Worm (Caenorhabditis elegans): Measurements from ENCODE around the gene cst-1.

The cst-1 gene

ce11 chrX:4368800-4369199 lies 29.4 kb downstream of the cst-1 start, which contains the start of gene R160.4:
TSS of gene R160.4 (minus strand) at chrX:4368900.
- no peak for TF ChIP-seq egl-27 (tag; optimal IDR thresholded peaks at IDR 0.05)
- no peak for TF ChIP-seq crh-2 (tag; optimal IDR thresholded peaks at IDR 0.05)
- TF ChIP-seq mdl-1 (tag; optimal IDR thresholded peaks at IDR 0.05), result no peak

DNA sequence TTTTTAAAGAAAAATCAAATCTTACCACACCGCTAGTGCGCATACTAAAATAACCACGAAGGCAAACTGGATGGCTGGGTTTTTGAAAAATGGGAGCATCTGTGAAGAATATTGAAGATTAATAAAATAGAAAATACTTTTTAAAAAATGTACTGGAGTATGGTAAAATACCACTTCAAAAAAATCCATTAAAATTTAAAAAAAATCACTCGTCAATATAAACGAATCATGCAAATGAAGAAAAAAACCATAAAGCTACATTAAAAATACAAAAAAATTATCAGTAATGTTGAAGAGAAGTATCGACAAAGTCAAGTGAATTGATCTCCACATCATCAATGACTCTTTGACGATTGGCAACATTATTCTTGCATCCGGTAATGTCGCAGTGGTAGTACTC lies 31.3 kb downstream of the cst-1 start, which contains the start of gene R160.5:
Gene R160.5 (minus strand): TSS at position 101 of the 400 bp plus-strand sequence.
- TF ChIP-seq skn-1 (tag; optimal IDR thresholded peaks at IDR 0.05) (no peak), ztf-11 (tag; optimal IDR thresholded peaks at IDR 0.05) (no peak), alr-1 (tag; optimal IDR thresholded peaks at IDR 0.05) (no peak), nhr-12 (tag; optimal IDR thresholded peaks at IDR 0.05) (no peak), unc-39 (tag; optimal IDR thresholded peaks at IDR 0.05) (no peak)

DNA sequence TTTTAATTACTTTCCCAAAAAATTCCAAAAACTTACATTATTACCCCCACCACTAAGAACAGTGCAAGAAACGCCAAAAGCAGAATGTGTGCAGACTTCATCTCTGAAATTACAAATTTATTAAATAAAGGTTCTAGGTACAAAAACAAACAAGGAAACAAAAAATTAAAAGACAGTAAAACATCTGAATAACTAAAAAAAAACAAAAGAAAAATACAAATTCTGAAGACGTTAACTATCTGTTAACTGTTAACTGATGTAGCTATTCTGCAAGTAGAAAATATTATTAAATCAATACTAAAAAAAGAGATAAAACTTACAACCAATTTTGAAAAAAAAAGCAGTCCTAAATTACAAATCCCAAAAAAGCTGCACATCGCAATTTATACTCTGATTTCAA lies 32.0 kb downstream of the cst-1 start, which contains the start of gene R160.13:
Gene R160.13 (minus strand): TSS at position 101 of the 400 bp plus-strand sequence.
- TF ChIP-seq nhr-10 (tag; optimal IDR thresholded peaks at IDR 0.05), result no peak
- no peak for TF ChIP-seq ceh-82 (tag; optimal IDR thresholded peaks at IDR 0.05)
- no peak for TF ChIP-seq nhr-11 (tag; optimal IDR thresholded peaks at IDR 0.05)
- TF ChIP-seq elt-3 (tag; optimal IDR thresholded peaks at IDR 0.05), result no peak
- no peak for TF ChIP-seq ZK546.5 (tag; optimal IDR thresholded peaks at IDR 0.05)

ce11 chrX:4371988-4372387 lies 32.6 kb downstream of the cst-1 start, which contains the start of gene R160.14:
TSS of gene R160.14 (minus strand) at chrX:4372088.
- TF ChIP-seq R02D3.7 (tag; optimal IDR thresholded peaks at IDR 0.05) (no peak), nhr-129 (tag; optimal IDR thresholded peaks at IDR 0.05) (no peak), C34F6.9 (tag; optimal IDR thresholded peaks at IDR 0.05) (no peak)

ce11 chrX:4373123-4373522 lies 33.7 kb downstream of the cst-1 start, which contains the start of gene R160.6:
TSS of gene R160.6 (minus strand) at chrX:4373223.
- TF ChIP-seq nhr-12 (tag; optimal IDR thresholded peaks at IDR 0.05) (no peak), ceh-82 (tag; optimal IDR thresholded peaks at IDR 0.05) (no peak), nhr-6 (tag; optimal IDR thresholded peaks at IDR 0.05) (no peak), ZK546.5 (tag; optimal IDR thresholded peaks at IDR 0.05) (no peak), alr-1 (tag; optimal IDR thresholded peaks at IDR 0.05) (no peak), lin-11 (tag; optimal IDR thresholded peaks at IDR 0.05) (no peak), egl-27 (tag; optimal IDR thresholded peaks at IDR 0.05) (no peak), zag-1 (tag; optimal IDR thresholded peaks at IDR 0.05) (no peak)

DNA sequence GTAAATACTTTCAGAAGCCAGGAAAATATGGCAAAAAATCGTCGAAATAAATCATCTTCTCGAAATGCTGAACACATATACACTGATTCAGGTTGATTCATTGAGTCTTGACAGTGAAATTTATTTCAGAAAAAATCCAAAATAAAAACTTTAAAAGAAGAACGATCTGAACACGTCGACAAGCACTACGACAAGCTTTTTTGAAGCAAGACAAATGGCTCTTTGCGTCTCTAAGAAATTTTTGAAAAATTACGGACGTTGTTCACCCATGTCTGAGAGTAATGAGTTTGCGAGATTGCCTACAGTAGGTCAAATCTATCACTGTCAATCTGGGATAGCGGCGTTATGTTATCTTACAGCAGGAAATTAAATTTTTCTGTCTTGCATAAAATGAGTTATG lies 37.4 kb downstream of the cst-1 start, which contains the start of gene R160.2:
Gene R160.2 (minus strand): TSS at position 101 of the 400 bp plus-strand sequence.
- no peak for TF ChIP-seq lin-39 (tag; optimal IDR thresholded peaks at IDR 0.05)
- TF ChIP-seq unc-39 (tag; optimal IDR thresholded peaks at IDR 0.05), result no peak
- TF ChIP-seq nhr-12 (tag; optimal IDR thresholded peaks at IDR 0.05), result no peak
- no peak for TF ChIP-seq nhr-23 (tag; optimal IDR thresholded peaks at IDR 0.05)
- no peak for TF ChIP-seq ama-1 (optimal IDR thresholded peaks at IDR 0.05)
- TF ChIP-seq skn-1 (tag; optimal IDR thresholded peaks at IDR 0.05), result no peak
- no peak for TF ChIP-seq nhr-77 (tag; optimal IDR thresholded peaks at IDR 0.05)
- no peak for TF ChIP-seq blmp-1 (tag; optimal IDR thresholded peaks at IDR 0.05; ENCODE audit: insufficient read depth)
- TF ChIP-seq C34F6.9 (tag; optimal IDR thresholded peaks at IDR 0.05), result no peak
- TF ChIP-seq ZK546.5 (tag; optimal IDR thresholded peaks at IDR 0.05), result no peak
- no peak for TF ChIP-seq nhr-21 (tag; optimal IDR thresholded peaks at IDR 0.05)
- TF ChIP-seq elt-1 (tag; optimal IDR thresholded peaks at IDR 0.05), result no peak
- no peak for TF ChIP-seq snpc-4 (tag; optimal IDR thresholded peaks at IDR 0.05)

DNA sequence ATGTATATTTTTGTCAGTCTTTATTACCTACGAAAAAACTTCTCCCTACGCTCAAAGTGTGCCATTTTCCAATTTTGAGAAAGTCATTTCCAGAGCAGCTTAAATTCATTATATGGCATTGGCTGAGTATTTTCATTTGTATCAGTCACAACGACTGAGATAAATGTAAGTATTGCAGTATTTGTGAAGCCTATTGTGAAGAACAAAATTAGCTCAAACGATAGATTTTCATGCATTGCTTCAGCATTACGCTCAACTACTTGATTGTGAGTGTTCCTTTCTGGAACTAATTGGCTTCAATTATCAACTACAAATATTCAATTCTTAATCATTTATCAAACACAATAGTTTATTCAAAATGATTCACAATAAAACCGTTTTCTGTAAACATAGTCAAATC lies 38.3 kb downstream of the cst-1 start, which contains the start of gene R160.12:
Gene R160.12 (minus strand): TSS at position 101 of the 400 bp plus-strand sequence.
- TF ChIP-seq zag-1 (tag; optimal IDR thresholded peaks at IDR 0.05), result no peak

DNA sequence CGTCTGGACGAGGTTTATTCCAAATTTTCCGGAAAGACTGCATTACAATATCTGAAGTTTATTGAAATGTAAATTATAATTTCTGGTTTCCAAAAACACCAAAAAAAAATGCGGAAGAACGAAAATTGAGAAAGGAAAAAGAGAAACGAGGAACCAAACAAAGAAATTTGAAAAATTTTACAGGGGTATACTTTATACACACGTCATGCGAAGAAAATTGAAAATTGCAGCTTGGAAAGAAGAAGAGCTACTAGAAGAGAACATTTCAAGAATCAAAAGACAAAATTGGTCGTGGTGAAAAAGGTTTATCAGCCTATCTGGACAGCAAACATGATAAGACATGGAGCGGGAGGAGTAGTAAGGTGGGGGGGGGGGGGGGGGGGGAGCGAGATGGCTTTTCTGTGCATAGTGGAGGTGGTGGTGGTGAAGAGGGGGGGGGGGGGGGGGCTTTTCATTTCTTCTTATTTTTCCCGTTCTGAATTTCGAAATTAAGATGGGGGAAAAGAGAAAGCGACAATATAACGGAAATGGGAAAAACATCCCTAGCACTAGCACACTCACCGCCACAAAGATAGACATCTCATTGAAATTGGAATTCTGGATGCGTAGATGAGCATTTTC lies 44.0 kb downstream of the cst-1 start, which contains the start of gene lst-2:
Gene lst-2 (minus strand): TSS at position 51 of the 621 bp plus-strand sequence.
- TF ChIP-seq alr-1 (tag; optimal IDR thresholded peaks at IDR 0.05), result no peak
- TF ChIP-seq unc-55 (GFP tag; optimal IDR thresholded peaks at IDR 0.05), result peak; percentile 11

Measured in whole organism, L2 larva.